Worm (Caenorhabditis elegans) whole organism, L1 larva: Measurements from ENCODE around the gene R03E9.2.

Source experiments
- C04F5.9 ChIP-seq: sonication (generic microtip); optimal IDR thresholded peaks from 2 replicates; lab custom pipeline; 2016; ENCODE audit warnings: missing genetic modification characterization, missing compliant biosample characterization
- C16A3.4 ChIP-seq: fragments of 150-350 bp; optimal IDR thresholded peaks from 2 replicates; lab custom pipeline; 2014; ENCODE audit warnings: missing biosample characterization, missing genetic modification characterization
- C34B4.2 ChIP-seq: sonication (generic microtip); optimal IDR thresholded peaks from 2 replicates; lab custom pipeline; 2017; ENCODE audit warnings: mild to moderate bottlenecking, missing genetic modification characterization, missing compliant biosample characterization
- Y116A8C.19 ChIP-seq: sonication (generic microtip); optimal IDR thresholded peaks from 2 replicates; lab custom pipeline; 2016; ENCODE audit warnings: missing compliant biosample characterization, missing genetic modification characterization, borderline replicate concordance
- aha-1 ChIP-seq: fragments of 150-350 bp; optimal IDR thresholded peaks from 2 replicates; lab custom pipeline; 2014; ENCODE audit warnings: missing biosample characterization, missing genetic modification characterization
- ama-1 ChIP-seq: fragments of 150-350 bp; optimal IDR thresholded peaks from 2 replicates; lab custom pipeline; 2014
- blmp-1 ChIP-seq: fragments of 150-350 bp; optimal IDR thresholded peaks from 2 replicates; lab custom pipeline; 2014; ENCODE audit warnings: missing biosample characterization, missing genetic modification characterization
- ceh-63 ChIP-seq: fragments of 200-800 bp; sonication (Bioruptor generic); optimal IDR thresholded peaks from 2 replicates; lab custom pipeline; 2018; ENCODE audit warnings: mild to moderate bottlenecking, missing genetic modification characterization, missing compliant biosample characterization
- ceh-90 ChIP-seq: sonication (generic microtip); optimal IDR thresholded peaks from 2 replicates; lab custom pipeline; 2016; ENCODE audit warnings: missing genetic modification characterization, missing compliant biosample characterization
- ces-1 ChIP-seq: fragments of 150-350 bp; optimal IDR thresholded peaks from 2 replicates; lab custom pipeline; 2014; ENCODE audit warnings: missing biosample characterization, missing genetic modification reagents, missing genetic modification characterization
- dpl-1 ChIP-seq, 3 experiments: fragments of 150-350 bp in 2 of 3; sonication (generic microtip) in 1 of 3; optimal IDR thresholded peaks; 2 replicates each; lab custom pipeline; 2014 to 2017; ENCODE audit warnings: missing biosample characterization in 3 of 3, missing genetic modification characterization in 3 of 3, missing genetic modification reagents in 3 of 3
- efl-1 ChIP-seq, 4 experiments: fragments of 150-350 bp; optimal IDR thresholded peaks in 3 of 4; peaks in 1 of 4; 1 replicate in 1 of 4; 2 replicates in 3 of 4; lab custom pipeline; 2014; ENCODE audit warnings: missing biosample characterization in 2 of 4, missing genetic modification characterization in 2 of 4, missing genetic modification reagents in 2 of 4
- egl-13 ChIP-seq: sonication (generic microtip); optimal IDR thresholded peaks from 2 replicates; lab custom pipeline; 2016; ENCODE audit warnings: missing genotype, missing genetic modification reagents, missing genetic modification characterization, missing compliant biosample characterization
- egl-27 ChIP-seq, 2 experiments: fragments of 150-350 bp in 1 of 2; sonication (generic microtip); optimal IDR thresholded peaks; 3 replicates each; lab custom pipeline; 2017 to 2018; ENCODE audit warnings: missing biosample characterization in 2 of 2, missing genetic modification characterization in 2 of 2, missing genetic modification reagents in 2 of 2
- elt-2 ChIP-seq: sonication (generic microtip); optimal IDR thresholded peaks from 2 replicates; lab custom pipeline; 2016; ENCODE audit warnings: missing genetic modification characterization, mild to moderate bottlenecking, inconsistent platforms, missing compliant biosample characterization, missing genetic modification reagents
- elt-3 ChIP-seq, 6 experiments: fragments of 150-350 bp in 1 of 6; sonication (generic microtip); optimal IDR thresholded peaks; 2 replicates each; lab custom pipeline; 2017 to 2018; ENCODE audit warnings: missing biosample characterization in 6 of 6, missing genetic modification characterization in 6 of 6, inconsistent platforms in 1 of 6
- ets-5 ChIP-seq: fragments of 200-800 bp; sonication (Bioruptor generic); IDR thresholded peaks from 2 replicates; pipeline ENCODE4 v1.3.6; 2022; ENCODE audit warnings: missing genetic modification characterization, missing compliant biosample characterization
- fkh-8 ChIP-seq: sonication (generic microtip); optimal IDR thresholded peaks from 2 replicates; lab custom pipeline; 2016; ENCODE audit warnings: mild to moderate bottlenecking, missing genetic modification characterization, missing compliant biosample characterization
- fos-1 ChIP-seq: fragments of 150-350 bp; optimal IDR thresholded peaks from 2 replicates; lab custom pipeline; 2014; ENCODE audit warnings: missing biosample characterization, missing genetic modification characterization
- hlh-17 ChIP-seq: fragments of 200-800 bp; sonication (Bioruptor generic); optimal IDR thresholded peaks from 2 replicates; lab custom pipeline; 2018; ENCODE audit warnings: missing genetic modification characterization, mild to moderate bottlenecking, missing compliant biosample characterization, moderate library complexity, borderline replicate concordance
- lin-14 ChIP-seq: fragments of 200-800 bp; sonication (Bioruptor generic); optimal IDR thresholded peaks from 2 replicates; lab custom pipeline; 2018; ENCODE audit warnings: mild to moderate bottlenecking, missing genetic modification characterization, moderate library complexity, missing compliant biosample characterization
- lin-35 ChIP-seq, 2 experiments: fragments of 150-350 bp; optimal IDR thresholded peaks; 2 replicates each; lab custom pipeline; 2014; ENCODE audit warnings: missing biosample characterization in 2 of 2, missing genetic modification characterization in 2 of 2, missing genetic modification reagents in 2 of 2
- lir-3 ChIP-seq: sonication (generic microtip); optimal IDR thresholded peaks from 2 replicates; lab custom pipeline; 2016; ENCODE audit warnings: mild to moderate bottlenecking, missing genetic modification characterization, moderate library complexity, missing compliant biosample characterization; ENCODE audit not compliant: poor library complexity
- lsy-2 ChIP-seq, 2 experiments: fragments of 150-350 bp; optimal IDR thresholded peaks; 2 replicates each; lab custom pipeline; 2014; ENCODE audit warnings: missing biosample characterization in 2 of 2, missing genetic modification characterization in 2 of 2
- mdl-1 ChIP-seq, 2 experiments: fragments of 150-350 bp; optimal IDR thresholded peaks; 2 replicates each; lab custom pipeline; 2014 to 2017; ENCODE audit warnings: missing biosample characterization in 2 of 2, missing genetic modification characterization in 2 of 2, inconsistent platforms in 1 of 2
- mep-1 ChIP-seq: fragments of 150-350 bp; optimal IDR thresholded peaks from 2 replicates; lab custom pipeline; 2014; ENCODE audit warnings: missing biosample characterization, missing genetic modification characterization
- nhr-11 ChIP-seq: fragments of 150-350 bp; optimal IDR thresholded peaks from 2 replicates; lab custom pipeline; 2014; ENCODE audit warnings: missing biosample characterization, missing genetic modification characterization
- nhr-19 ChIP-seq: fragments of 200-800 bp; sonication (Bioruptor generic); conservative IDR thresholded peaks from 2 replicates; pipeline ENCODE4 v1.3.6; 2022; ENCODE audit warnings: missing genetic modification characterization, missing compliant biosample characterization
- nhr-20 ChIP-seq: sonication (generic microtip); optimal IDR thresholded peaks from 2 replicates; lab custom pipeline; 2016; ENCODE audit warnings: mild to moderate bottlenecking, missing genetic modification characterization, missing compliant biosample characterization
- nhr-85 ChIP-seq: sonication (generic microtip); peaks from one replicate; lab custom pipeline; 2016; ENCODE audit warnings: missing genetic modification characterization, inconsistent platforms, missing compliant biosample characterization
- nhr-90 ChIP-seq: sonication (generic microtip); optimal IDR thresholded peaks from 2 replicates; lab custom pipeline; 2016; ENCODE audit warnings: mild to moderate bottlenecking, missing genetic modification characterization, missing compliant biosample characterization; ENCODE audit not compliant: poor library complexity
- pag-3 ChIP-seq: sonication (generic microtip); optimal IDR thresholded peaks from 2 replicates; lab custom pipeline; 2017; ENCODE audit warnings: missing genetic modification characterization, mild to moderate bottlenecking, missing compliant biosample characterization, antibody characterized with exemption, borderline replicate concordance; ENCODE audit not compliant: insufficient read depth
- rnt-1 ChIP-seq: sonication (generic microtip); optimal IDR thresholded peaks from 2 replicates; lab custom pipeline; 2016; ENCODE audit warnings: mild to moderate bottlenecking, missing genetic modification characterization, moderate library complexity, missing compliant biosample characterization
- skn-1 ChIP-seq: fragments of 150-350 bp; optimal IDR thresholded peaks from 2 replicates; lab custom pipeline; 2014; ENCODE audit warnings: missing biosample characterization, missing genetic modification characterization
- snpc-4 ChIP-seq: fragments of 150-350 bp; optimal IDR thresholded peaks from 2 replicates; lab custom pipeline; 2014; ENCODE audit warnings: missing biosample characterization, missing genetic modification characterization
- snu-23 ChIP-seq: sonication (generic microtip); optimal IDR thresholded peaks from 2 replicates; lab custom pipeline; 2016; ENCODE audit warnings: missing genetic modification characterization, missing compliant biosample characterization
- sptf-1 ChIP-seq: fragments of 150-350 bp; optimal IDR thresholded peaks from 2 replicates; lab custom pipeline; 2014; ENCODE audit warnings: missing biosample characterization, missing genetic modification characterization
- swsn-7 ChIP-seq: sonication (generic microtip); optimal IDR thresholded peaks from 2 replicates; lab custom pipeline; 2016; ENCODE audit warnings: missing genetic modification characterization, missing compliant biosample characterization
- tbx-2 ChIP-seq: sonication (generic microtip); optimal IDR thresholded peaks from 2 replicates; lab custom pipeline; 2016; ENCODE audit warnings: missing genetic modification characterization, missing compliant biosample characterization
- tlp-1 ChIP-seq: fragments of 150-350 bp; optimal IDR thresholded peaks from 2 replicates; lab custom pipeline; 2014; ENCODE audit warnings: missing biosample characterization, missing genetic modification characterization
- unc-62 ChIP-seq: fragments of 150-350 bp; optimal IDR thresholded peaks from 2 replicates; lab custom pipeline; 2014; ENCODE audit warnings: missing biosample characterization, missing genetic modification reagents, missing genetic modification characterization
- unc-86 ChIP-seq: sonication (generic microtip); optimal IDR thresholded peaks from 2 replicates; lab custom pipeline; 2016; ENCODE audit warnings: missing genetic modification characterization, missing compliant biosample characterization
- unc-98 ChIP-seq: fragments of 200-800 bp; sonication (Bioruptor generic); IDR thresholded peaks from 2 replicates; pipeline ENCODE4 v1.3.6; 2022; ENCODE audit warnings: missing genetic modification characterization, missing compliant biosample characterization
- vab-15 ChIP-seq: sonication (generic microtip); optimal IDR thresholded peaks from 2 replicates; lab custom pipeline; 2017; ENCODE audit warnings: missing genotype, mild to moderate bottlenecking, missing genetic modification characterization, missing compliant biosample characterization
- xbp-1 ChIP-seq: sonication (generic microtip); optimal IDR thresholded peaks from 2 replicates; lab custom pipeline; 2016; ENCODE audit warnings: missing genetic modification characterization, missing compliant biosample characterization
- zag-1 ChIP-seq: fragments of 150-350 bp; optimal IDR thresholded peaks from 2 replicates; lab custom pipeline; 2014; ENCODE audit warnings: missing biosample characterization, missing genetic modification characterization
- zip-4 ChIP-seq: fragments of 200-800 bp; sonication (Bioruptor generic); optimal IDR thresholded peaks from 2 replicates; lab custom pipeline; 2018; ENCODE audit warnings: mild to moderate bottlenecking, missing genetic modification characterization, moderate library complexity, missing compliant biosample characterization
- ztf-11 ChIP-seq, 2 experiments: sonication (generic microtip); optimal IDR thresholded peaks; 2 replicates each; lab custom pipeline; 2016 to 2017; ENCODE audit warnings: missing genetic modification characterization in 2 of 2, missing biosample characterization in 1 of 2, missing compliant biosample characterization in 1 of 2

Gene R03E9.2

ce11 chrX:6749124-6749822 lies 16.2 kb upstream of the R03E9.2 start (continued):
- TF ChIP-seq elt-3 (tag; optimal IDR thresholded peaks at IDR 0.05; lab: Kevin White, UChicago) (peak in 4 of 6 experiments; percentile 62 to 94 (median 77)), ceh-63 (GFP tag; lab: Kevin White, UChicago) (no peak), egl-27 (tag; optimal IDR thresholded peaks at IDR 0.05; lab: Kevin White, UChicago) (no peak), C16A3.4 (tag; lab: Kevin White, UChicago) (peak; percentile 49), egl-13 (tag; lab: Kevin White, UChicago) (no peak), Y116A8C.19 (tag; lab: Kevin White, UChicago) (no peak), zag-1 (tag; lab: Kevin White, UChicago) (no peak)
- TF ChIP-seq, all 84 proteins: peak for 34

- TF ChIP-seq blmp-1 (tag; lab: Kevin White, UChicago) (peak; percentile 2), efl-1 (optimal IDR thresholded peaks at IDR 0.05; lab: Kevin White, UChicago) (no peak), efl-1 (GFP tag; optimal IDR thresholded peaks at IDR 0.05 in 1 of 2; lab: Kevin White, UChicago) (peak in 1 of 2 experiments; percentile 64), mdl-1 (tag; optimal IDR thresholded peaks at IDR 0.05; lab: Kevin White, UChicago) (no peak), snpc-4 (tag; lab: Kevin White, UChicago) (no peak), ceh-90 (no peak), ama-1 (lab: Kevin White, UChicago) (no peak), fkh-8 (tag; lab: Kevin White, UChicago) (no peak), C34B4.2 (tag; lab: Kevin White, UChicago) (no peak), unc-98 (GFP tag; lab: Robert Waterston, UW) (no peak), lin-14 (GFP tag; lab: Kevin White, UChicago) (peak; percentile 49), xbp-1 (tag; lab: Kevin White, UChicago) (no peak), vab-15 (no peak), skn-1 (tag; lab: Kevin White, UChicago) (no peak), ceh-63 (GFP tag; lab: Kevin White, UChicago) (no peak), pag-3 (tag; lab: Kevin White, UChicago) (no peak), lir-3 (tag; lab: Kevin White, UChicago) (no peak), tlp-1 (tag; lab: Kevin White, UChicago) (no peak), nhr-20 (peak; percentile 54), hlh-17 (no peak), nhr-19 (peak; percentile 44), ces-1 (GFP tag; lab: Kevin White, UChicago) (no peak), nhr-11 (no peak), C16A3.4 (tag; lab: Kevin White, UChicago) (no peak), swsn-7 (tag; lab: Kevin White, UChicago) (no peak), lsy-2 (tag; optimal IDR thresholded peaks at IDR 0.05; lab: Kevin White, UChicago) (no peak), fos-1 (tag; lab: Kevin White, UChicago) (no peak), nhr-90 (tag; lab: Kevin White, UChicago) (peak; percentile 41), aha-1 (tag; lab: Kevin White, UChicago) (no peak), elt-2 (tag; lab: Kevin White, UChicago) (peak; percentile 59), ztf-11 (tag; optimal IDR thresholded peaks at IDR 0.05; lab: Kevin White, UChicago) (no peak), nhr-85 (tag; lab: Kevin White, UChicago) (no peak), rnt-1 (tag; lab: Kevin White, UChicago) (no peak), unc-86 (tag; lab: Kevin White, UChicago) (no peak), sptf-1 (tag; lab: Kevin White, UChicago) (no peak), tbx-2 (peak; percentile 22), dpl-1 (GFP tag; optimal IDR thresholded peaks at IDR 0.05; lab: Kevin White, UChicago) (no peak), egl-27 (tag; optimal IDR thresholded peaks at IDR 0.05; lab: Kevin White, UChicago) (no peak), lin-35 (GFP tag; optimal IDR thresholded peaks at IDR 0.05; lab: Kevin White, UChicago) (peak in 1 of 2 experiments; percentile 66), snu-23 (GFP tag; lab: Kevin White, UChicago) (peak; percentile 33), C04F5.9 (tag; lab: Kevin White, UChicago) (no peak), zip-4 (GFP tag; lab: Kevin White, UChicago) (no peak), unc-62 (GFP tag; lab: Kevin White, UChicago) (no peak), mep-1 (peak; percentile 10), ets-5 (GFP tag; lab: Robert Waterston, UW) (0 out of 2 replicates have a peak, but pooled peaks have one; percentile 11)
Measured at ce11 chrX:6747906-6748356, 14.8 kb upstream of the R03E9.2 start.
